Comparison of ENCODE assay signal across 1 fruit fly cellular context in the genomic region with DNA sequence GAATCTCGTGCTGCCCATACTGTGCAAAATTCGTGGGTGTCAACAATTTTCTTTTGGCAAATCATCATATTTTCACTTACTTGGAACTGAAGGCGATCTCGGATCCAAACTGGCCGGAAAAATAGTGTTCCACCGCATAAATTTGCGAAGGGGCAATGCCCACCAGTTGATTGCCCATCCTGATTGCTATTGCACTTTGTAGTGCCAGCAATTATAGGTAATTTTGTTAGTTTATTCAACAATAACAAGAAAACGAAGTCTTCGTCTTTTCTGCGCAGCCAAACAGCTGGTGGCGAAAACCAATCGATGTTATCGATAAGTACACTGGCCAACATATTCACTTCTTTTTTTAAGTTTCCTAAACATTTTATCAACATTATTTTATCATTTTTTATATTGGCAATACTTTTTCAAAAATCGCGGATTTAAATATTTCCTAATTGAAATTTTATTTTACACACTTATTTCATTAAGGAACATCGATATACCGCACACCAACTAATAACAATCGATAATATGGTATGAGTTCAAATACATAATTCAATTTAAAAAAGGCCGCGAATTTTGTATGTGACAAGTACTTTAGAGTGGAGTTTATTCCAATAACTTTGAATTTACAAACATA.
A peak's percentile ranks its signal among the peaks of the same experiment; 100 is the strongest.
TF ChIP-seq lines count a peak whose summit lies in the region.

A gene (minus strand): TSS at position 294 of the 625 bp plus-strand sequence.

TF ChIP-seq in whole organism, embryonic, 481 proteins besides CTCF, POLR2A, EP300 and RAD21 (continued from another document and continues in another):
- peak; percentile 50 for TF ChIP-seq CG3407 (GFP tag; optimal IDR thresholded peaks at IDR 0.05; lab: Kevin White, UChicago)
- TF ChIP-seq E2f1 (GFP tag; IDR thresholded peaks at IDR 0.05; lab: Robert Waterston, UW): peak; percentile 47; the same call in 1 of the 2 replicates
- TF ChIP-seq CG2199 (GFP tag; IDR thresholded peaks at IDR 0.05; lab: Robert Waterston, UW): 0 out of 3 replicates have a peak, but pooled peaks have one; percentile 12
- TF ChIP-seq Lpt (GFP tag; optimal IDR thresholded peaks at IDR 0.05; lab: Kevin White, UChicago): no peak
- no peak for TF ChIP-seq CG8089 (GFP tag; optimal IDR thresholded peaks at IDR 0.05; lab: Kevin White, UChicago)
- no peak for TF ChIP-seq pfk (GFP tag; optimal IDR thresholded peaks at IDR 0.05; lab: Kevin White, UChicago)
- TF ChIP-seq CG6791 (GFP tag; IDR thresholded peaks at IDR 0.05; lab: Robert Waterston, UW; ENCODE audit: partially characterized antibody): peak; percentile 65; the same call in 2 of the 3 replicates
- TF ChIP-seq CG18476 (GFP tag; optimal IDR thresholded peaks at IDR 0.05; lab: Kevin White, UChicago): peak; percentile 74
- TF ChIP-seq hkb (optimal IDR thresholded peaks at IDR 0.05; lab: Kevin White, UChicago): no peak
- peak; percentile 75 for TF ChIP-seq hkb (GFP tag; IDR thresholded peaks at IDR 0.05; lab: Robert Waterston, UW)
- TF ChIP-seq CG30431 (GFP tag; optimal IDR thresholded peaks at IDR 0.05; lab: Kevin White, UChicago): no peak
- TF ChIP-seq Antp (GFP tag; optimal IDR thresholded peaks at IDR 0.05; lab: Kevin White, UChicago): peak; percentile 56
- TF ChIP-seq Hmx (GFP tag; optimal IDR thresholded peaks at IDR 0.05; lab: Kevin White, UChicago): peak; percentile 70
- peak; percentile 72 for TF ChIP-seq CG12155 (GFP tag; optimal IDR thresholded peaks at IDR 0.05; lab: Kevin White, UChicago)
- TF ChIP-seq MTF-1 (GFP tag; optimal IDR thresholded peaks at IDR 0.05; lab: Kevin White, UChicago; ENCODE audit: borderline replicate concordance): peak; percentile 12
- peak; percentile 68 for TF ChIP-seq Bteb2 (GFP tag; optimal IDR thresholded peaks at IDR 0.05; lab: Kevin White, UChicago)
- TF ChIP-seq CG10147 (GFP tag; optimal IDR thresholded peaks at IDR 0.05; lab: Kevin White, UChicago): peak; percentile 89
- 0 out of 2 replicates have a peak, but pooled peaks have one; percentile 13 for TF ChIP-seq CG4730 (GFP tag; IDR thresholded peaks at IDR 0.05; lab: Robert Waterston, UW)
- peak; percentile 85 for TF ChIP-seq Xrp1 (GFP tag; IDR thresholded peaks at IDR 0.05; lab: Robert Waterston, UW)
- TF ChIP-seq Rfx (GFP tag; IDR thresholded peaks at IDR 0.05; lab: Robert Waterston, UW): peak; percentile 84
- TF ChIP-seq Fer2 (tag; optimal IDR thresholded peaks at IDR 0.05; lab: Kevin White, UChicago): peak; percentile 62
- peak; percentile 82 for TF ChIP-seq hb (GFP tag; IDR thresholded peaks at IDR 0.05; lab: Robert Waterston, UW; ENCODE audit: partially characterized antibody)
- peak; percentile 86 for TF ChIP-seq grau (tag; optimal IDR thresholded peaks at IDR 0.05; lab: Kevin White, UChicago)
- TF ChIP-seq CG6854 (GFP tag; optimal IDR thresholded peaks at IDR 0.05; lab: Kevin White, UChicago): no peak
- 0 out of 2 replicates have a peak, but pooled peaks have one; percentile 31 for TF ChIP-seq CG16779 (GFP tag; IDR thresholded peaks at IDR 0.05; lab: Robert Waterston, UW)
- peak; percentile 81 for TF ChIP-seq Blimp-1 (GFP tag; optimal IDR thresholded peaks at IDR 0.05; lab: Kevin White, UChicago)
- TF ChIP-seq Optix (GFP tag; IDR thresholded peaks at IDR 0.05; lab: Robert Waterston, UW): no peak
- TF ChIP-seq croc (GFP tag; conservative IDR thresholded peaks at IDR 0.05; lab: Robert Waterston, UW): no peak; the same call in 2 of the 3 replicates
- peak; percentile 79 for TF ChIP-seq CG9932 (GFP tag; IDR thresholded peaks at IDR 0.05; lab: Robert Waterston, UW)
- TF ChIP-seq Awh (GFP tag; IDR thresholded peaks at IDR 0.05; lab: Robert Waterston, UW): peak; percentile 52
- peak; percentile 89 for TF ChIP-seq CG2889 (GFP tag; IDR thresholded peaks at IDR 0.05; lab: Robert Waterston, UW)
- TF ChIP-seq CG7963 (GFP tag; IDR thresholded peaks at IDR 0.05; lab: Robert Waterston, UW; ENCODE audit: partially characterized antibody): peak; percentile 70
- TF ChIP-seq Scr (GFP tag; IDR thresholded peaks at IDR 0.05; lab: Robert Waterston, UW; ENCODE audit: partially characterized antibody): peak; percentile 91
- peak; percentile 76 for TF ChIP-seq Abd-B (GFP tag; optimal IDR thresholded peaks at IDR 0.05; lab: Kevin White, UChicago)
- peak; percentile 31 for TF ChIP-seq CG2875 (GFP tag; optimal IDR thresholded peaks at IDR 0.05; lab: Kevin White, UChicago)
- peak; percentile 33 for TF ChIP-seq CG12104 (GFP tag; optimal IDR thresholded peaks at IDR 0.05; lab: Kevin White, UChicago)
- TF ChIP-seq ind (GFP tag; optimal IDR thresholded peaks at IDR 0.05; lab: Kevin White, UChicago): peak; percentile 78
- peak; percentile 32 for TF ChIP-seq CG7928 (GFP tag; optimal IDR thresholded peaks at IDR 0.05; lab: Kevin White, UChicago)
- TF ChIP-seq crc (GFP tag; optimal IDR thresholded peaks at IDR 0.05; lab: Kevin White, UChicago): peak; percentile 36
- TF ChIP-seq Deaf1 (tag; optimal IDR thresholded peaks at IDR 0.05; lab: Kevin White, UChicago): peak; percentile 66
- peak; percentile 42 for TF ChIP-seq BtbVII (GFP tag; optimal IDR thresholded peaks at IDR 0.05; lab: Kevin White, UChicago)
- peak; percentile 70 for TF ChIP-seq CHES-1-like (GFP tag; optimal IDR thresholded peaks at IDR 0.05; lab: Kevin White, UChicago)
- peak; percentile 72 for TF ChIP-seq dmrt11E (tag; optimal IDR thresholded peaks at IDR 0.05; lab: Kevin White, UChicago)
- no peak for TF ChIP-seq CG6813 (GFP tag; optimal IDR thresholded peaks at IDR 0.05; lab: Kevin White, UChicago)
- no peak for TF ChIP-seq CG9876 (GFP tag; optimal IDR thresholded peaks at IDR 0.05; lab: Kevin White, UChicago)
- peak; percentile 50 for TF ChIP-seq NC2β (GFP tag; optimal IDR thresholded peaks at IDR 0.05; lab: Kevin White, UChicago)
- TF ChIP-seq usp (GFP tag; optimal IDR thresholded peaks at IDR 0.05; lab: Kevin White, UChicago): no peak
- TF ChIP-seq gcm (GFP tag; optimal IDR thresholded peaks at IDR 0.05; lab: Kevin White, UChicago): peak; percentile 56
- TF ChIP-seq CG17829 (tag; optimal IDR thresholded peaks at IDR 0.05; lab: Kevin White, UChicago): peak; percentile 88
- TF ChIP-seq CoRest (tag; optimal IDR thresholded peaks at IDR 0.05; lab: Kevin White, UChicago): peak; percentile 86
- TF ChIP-seq CG6272 (GFP tag; IDR thresholded peaks at IDR 0.05; lab: Robert Waterston, UW): peak; percentile 55
- peak; percentile 85 for TF ChIP-seq CG13624 (GFP tag; optimal IDR thresholded peaks at IDR 0.05; lab: Kevin White, UChicago)
- peak; percentile 58 for TF ChIP-seq Sox100B (GFP tag; optimal IDR thresholded peaks at IDR 0.05; lab: Kevin White, UChicago)
- peak; percentile 61 for TF ChIP-seq CG18011 (GFP tag; optimal IDR thresholded peaks at IDR 0.05; lab: Kevin White, UChicago)
- TF ChIP-seq eve (GFP tag; optimal IDR thresholded peaks at IDR 0.05; lab: Kevin White, UChicago): no peak
- TF ChIP-seq CG11456 (GFP tag; IDR thresholded peaks at IDR 0.05; lab: Robert Waterston, UW): 0 out of 3 replicates have a peak, but pooled peaks have one; percentile 5
- TF ChIP-seq Neu2 (GFP tag; optimal IDR thresholded peaks at IDR 0.05; lab: Kevin White, UChicago; ENCODE audit: borderline replicate concordance): no peak
- no peak for TF ChIP-seq Hey (tag; optimal IDR thresholded peaks at IDR 0.05; lab: Kevin White, UChicago)
- TF ChIP-seq cato (GFP tag; optimal IDR thresholded peaks at IDR 0.05; lab: Kevin White, UChicago; ENCODE audit: borderline replicate concordance): peak; percentile 31
- peak; percentile 44 to 83 for TF ChIP-seq Hr51 (GFP tag; optimal IDR thresholded peaks at IDR 0.05; lab: Kevin White, UChicago)
- TF ChIP-seq MESR4 (GFP tag; optimal IDR thresholded peaks at IDR 0.05; lab: Kevin White, UChicago): peak; percentile 73
- peak; percentile 68 for TF ChIP-seq Mes4 (GFP tag; optimal IDR thresholded peaks at IDR 0.05; lab: Kevin White, UChicago)
- no peak for TF ChIP-seq CG10274 (GFP tag; optimal IDR thresholded peaks at IDR 0.05; lab: Kevin White, UChicago)
- TF ChIP-seq ttk (GFP tag; IDR thresholded peaks at IDR 0.05; lab: Robert Waterston, UW): peak; percentile 67; the same call in 1 of the 2 replicates
- peak; percentile 72 for TF ChIP-seq oc (tag; optimal IDR thresholded peaks at IDR 0.05; lab: Kevin White, UChicago)
- TF ChIP-seq nom (GFP tag; optimal IDR thresholded peaks at IDR 0.05; lab: Kevin White, UChicago): peak; percentile 42
- peak; percentile 72 for TF ChIP-seq Nf-YC (tag; optimal IDR thresholded peaks at IDR 0.05; lab: Kevin White, UChicago)
- TF ChIP-seq chm (GFP tag; IDR thresholded peaks at IDR 0.05; lab: Robert Waterston, UW): peak; percentile 58; the same call in 1 of the 2 replicates
- TF ChIP-seq B-H1 (GFP tag; IDR thresholded peaks at IDR 0.05; lab: Robert Waterston, UW): peak; percentile 43; the same call in 2 of the 3 replicates
- TF ChIP-seq amos (GFP tag; IDR thresholded peaks at IDR 0.05; lab: Robert Waterston, UW; ENCODE audit: partially characterized antibody): peak; percentile 74; the same call in 1 of the 2 replicates
- peak; percentile 69 for TF ChIP-seq CG4820 (GFP tag; optimal IDR thresholded peaks at IDR 0.05; lab: Kevin White, UChicago)
- peak; percentile 5 for TF ChIP-seq slou (GFP tag; optimal IDR thresholded peaks at IDR 0.05; lab: Kevin White, UChicago)
- peak; percentile 32; the same call in 1 of the 2 replicates for TF ChIP-seq CG43689 (GFP tag; IDR thresholded peaks at IDR 0.05; lab: Robert Waterston, UW)
- TF ChIP-seq zen2 (GFP tag; IDR thresholded peaks at IDR 0.05; lab: Robert Waterston, UW; ENCODE audit: partially characterized antibody): peak; percentile 74; the same call in 2 of the 3 replicates
- peak; percentile 33; the same call in 1 of the 3 replicates for TF ChIP-seq Mrtf (GFP tag; IDR thresholded peaks at IDR 0.05; lab: Robert Waterston, UW)
- peak; percentile 75 for TF ChIP-seq Dek (tag; optimal IDR thresholded peaks at IDR 0.05; lab: Kevin White, UChicago)
- TF ChIP-seq CG11085 (GFP tag; IDR thresholded peaks at IDR 0.05; lab: Robert Waterston, UW): peak; percentile 34; the same call in 1 of the 2 replicates
- no peak for TF ChIP-seq CG9797 (GFP tag; optimal IDR thresholded peaks at IDR 0.05; lab: Kevin White, UChicago)
- TF ChIP-seq bab2 (GFP tag; optimal IDR thresholded peaks at IDR 0.05; lab: Kevin White, UChicago): peak; percentile 67
- no peak for TF ChIP-seq grn (GFP tag; optimal IDR thresholded peaks at IDR 0.05; lab: Kevin White, UChicago)
- TF ChIP-seq CG16863 (GFP tag; optimal IDR thresholded peaks at IDR 0.05; lab: Kevin White, UChicago): peak; percentile 23
- TF ChIP-seq ab (GFP tag; optimal IDR thresholded peaks at IDR 0.05; lab: Kevin White, UChicago): no peak
- TF ChIP-seq Dp (GFP tag; optimal IDR thresholded peaks at IDR 0.05; lab: Kevin White, UChicago): peak; percentile 91
- peak; percentile 60 for TF ChIP-seq CG10366 (GFP tag; IDR thresholded peaks at IDR 0.05; lab: Robert Waterston, UW)
- TF ChIP-seq Eip74EF (GFP tag; optimal IDR thresholded peaks at IDR 0.05; lab: Kevin White, UChicago): peak in 1 of 2 experiments; percentile 59
- TF ChIP-seq CG12391 (tag; optimal IDR thresholded peaks at IDR 0.05; lab: Kevin White, UChicago): peak; percentile 93
- TF ChIP-seq pros (GFP tag; optimal IDR thresholded peaks at IDR 0.05; lab: Kevin White, UChicago): no peak
- TF ChIP-seq Dad (GFP tag; optimal IDR thresholded peaks at IDR 0.05; lab: Kevin White, UChicago): peak; percentile 67
- peak; percentile 5 for TF ChIP-seq D19B (GFP tag; optimal IDR thresholded peaks at IDR 0.05; lab: Kevin White, UChicago)
- TF ChIP-seq mirr (GFP tag; optimal IDR thresholded peaks at IDR 0.05; lab: Kevin White, UChicago): no peak
- peak; percentile 77 for TF ChIP-seq mam (GFP tag; optimal IDR thresholded peaks at IDR 0.05; lab: Kevin White, UChicago)
- peak; percentile 44 for TF ChIP-seq Atf-2 (GFP tag; optimal IDR thresholded peaks at IDR 0.05; lab: Kevin White, UChicago)
- peak; percentile 74 for TF ChIP-seq CG15696 (tag; optimal IDR thresholded peaks at IDR 0.05; lab: Kevin White, UChicago)
- TF ChIP-seq CG15011 (GFP tag; optimal IDR thresholded peaks at IDR 0.05; lab: Kevin White, UChicago): peak; percentile 60
- TF ChIP-seq Doc2 (GFP tag; IDR thresholded peaks at IDR 0.05; lab: Robert Waterston, UW): no peak
- peak; percentile 77 for TF ChIP-seq CG4424 (GFP tag; optimal IDR thresholded peaks at IDR 0.05; lab: Kevin White, UChicago)
- peak; percentile 75; the same call in 2 of the 3 replicates for TF ChIP-seq Dbx (GFP tag; IDR thresholded peaks at IDR 0.05; lab: Robert Waterston, UW)
- no peak for TF ChIP-seq ham (GFP tag; IDR thresholded peaks at IDR 0.05; lab: Robert Waterston, UW)
- peak; percentile 90 for TF ChIP-seq CG2712 (tag; optimal IDR thresholded peaks at IDR 0.05; lab: Kevin White, UChicago)
- TF ChIP-seq pb (GFP tag; optimal IDR thresholded peaks at IDR 0.05; lab: Kevin White, UChicago): no peak
- TF ChIP-seq Ptx1 (GFP tag; IDR thresholded peaks at IDR 0.05; lab: Robert Waterston, UW): peak; percentile 78
- peak; percentile 58 for TF ChIP-seq CG10209 (GFP tag; optimal IDR thresholded peaks at IDR 0.05; lab: Kevin White, UChicago)
- TF ChIP-seq danr (GFP tag; IDR thresholded peaks at IDR 0.05; lab: Robert Waterston, UW): no peak
- TF ChIP-seq CG9215 (GFP tag; IDR thresholded peaks at IDR 0.05; lab: Robert Waterston, UW): peak; percentile 27; the same call in 1 of the 2 replicates
- peak; percentile 81 for TF ChIP-seq Meics (GFP tag; optimal IDR thresholded peaks at IDR 0.05; lab: Kevin White, UChicago)
- peak; percentile 73 for TF ChIP-seq NfI (GFP tag; optimal IDR thresholded peaks at IDR 0.05; lab: Kevin White, UChicago)
- peak; percentile 65 for TF ChIP-seq Nf-YB (GFP tag; optimal IDR thresholded peaks at IDR 0.05; lab: Kevin White, UChicago)
- peak; percentile 74 for TF ChIP-seq tin (GFP tag; optimal IDR thresholded peaks at IDR 0.05; lab: Kevin White, UChicago)
- no peak for TF ChIP-seq dan (GFP tag; IDR thresholded peaks at IDR 0.05; lab: Robert Waterston, UW)
- TF ChIP-seq maf-S (GFP tag; optimal IDR thresholded peaks at IDR 0.05; lab: Kevin White, UChicago): peak; percentile 66
- TF ChIP-seq Ets65A (GFP tag; lab: Kevin White, UChicago): peak; percentile 15
- TF ChIP-seq CG14860 (GFP tag; IDR thresholded peaks at IDR 0.05; lab: Robert Waterston, UW; ENCODE audit: partially characterized antibody): peak; percentile 87
- TF ChIP-seq CG13775 (GFP tag; optimal IDR thresholded peaks at IDR 0.05; lab: Kevin White, UChicago): peak; percentile 47
- TF ChIP-seq Sry-δ (GFP tag; optimal IDR thresholded peaks at IDR 0.05; lab: Kevin White, UChicago): peak; percentile 78
- no peak for TF ChIP-seq fd64A (GFP tag; optimal IDR thresholded peaks at IDR 0.05; lab: Kevin White, UChicago)
- peak; percentile 71 for TF ChIP-seq fd96Cb (tag; optimal IDR thresholded peaks at IDR 0.05; lab: Kevin White, UChicago)
- TF ChIP-seq CG18619 (GFP tag; optimal IDR thresholded peaks at IDR 0.05; lab: Kevin White, UChicago): peak; percentile 48
- peak; percentile 90 for TF ChIP-seq unpg (GFP tag; optimal IDR thresholded peaks at IDR 0.05; lab: Kevin White, UChicago)
- no peak for TF ChIP-seq zf30C (GFP tag; optimal IDR thresholded peaks at IDR 0.05; lab: Kevin White, UChicago)
